Worm (Caenorhabditis elegans) whole organism, midembryonic: ENCODE measurements around the gene gen-1.

Experiments
- T22C8.4 ChIP-seq: fragments of 200-800 bp; sonication (Bioruptor generic); IDR thresholded peaks from 2 replicates; pipeline ENCODE4 v1.3.6; 2022; ENCODE audit warnings: missing genetic modification characterization, missing compliant biosample characterization
- cog-1 ChIP-seq: sonication (generic microtip); optimal IDR thresholded peaks from 2 replicates; lab custom pipeline; 2016; ENCODE audit warnings: missing genetic modification characterization, missing compliant biosample characterization
- flt-1 ChIP-seq: fragments of 200-800 bp; sonication (Bioruptor generic); IDR thresholded peaks from 2 replicates; pipeline ENCODE4 v1.3.6; 2022; ENCODE audit warnings: missing genetic modification characterization, missing compliant biosample characterization
- klf-2 ChIP-seq: fragments of 200-800 bp; sonication (Bioruptor generic); conservative IDR thresholded peaks from 2 replicates; pipeline ENCODE4 v1.3.6; 2022; ENCODE audit warnings: missing genetic modification reagents, missing genetic modification characterization, missing compliant biosample characterization
- med-1 ChIP-seq: sonication (generic microtip); optimal IDR thresholded peaks from 2 replicates; lab custom pipeline; 2017; ENCODE audit warnings: missing genetic modification characterization, mild to moderate bottlenecking, missing compliant biosample characterization, antibody characterized with exemption, missing genetic modification reagents; ENCODE audit not compliant: insufficient read depth
- ref-1 ChIP-seq: fragments of 200-800 bp; sonication (Bioruptor generic); conservative IDR thresholded peaks from 2 replicates; pipeline ENCODE4 v1.3.6; 2022; ENCODE audit warnings: missing genetic modification reagents, missing genetic modification characterization, missing compliant biosample characterization
- tab-1 ChIP-seq: fragments of 200-800 bp; sonication (Bioruptor generic); IDR thresholded peaks from 2 replicates; pipeline ENCODE4 v1.3.6; 2022; ENCODE audit warnings: missing genetic modification characterization, missing compliant biosample characterization
- ztf-23 ChIP-seq: fragments of 200-800 bp; sonication (Bioruptor generic); IDR thresholded peaks from 2 replicates; pipeline ENCODE4 v1.3.6; 2022; ENCODE audit warnings: missing genetic modification reagents, missing genetic modification characterization, missing compliant biosample characterization
- ztf-29 ChIP-seq: fragments of 200-800 bp; sonication (Bioruptor generic); IDR thresholded peaks from 2 replicates; pipeline ENCODE4 v1.3.6; 2022; ENCODE audit warnings: missing genetic modification reagents, missing genetic modification characterization, missing compliant biosample characterization

gen-1 gene

ce11 chrIII:6260115-6260514, 12.2 kb upstream of the gen-1 start, which contains the start of gene srg-2:
Gene srg-2, minus strand, starts transcription at chrIII:6260215.
- no peak for TF ChIP-seq T22C8.4 (GFP tag; lab: Robert Waterston, UW)
- TF ChIP-seq klf-2 (GFP tag; lab: Robert Waterston, UW), result no peak
- TF ChIP-seq ztf-23 (GFP tag; lab: Robert Waterston, UW), result no peak
- TF ChIP-seq med-1, result no peak

- TF ChIP-seq klf-2 (GFP tag; lab: Robert Waterston, UW) (no peak), tab-1 (GFP tag; lab: Robert Waterston, UW) (no peak), med-1 (no peak), T22C8.4 (GFP tag; lab: Robert Waterston, UW) (no peak), ztf-29 (GFP tag; lab: Robert Waterston, UW) (no peak), flt-1 (GFP tag; lab: Robert Waterston, UW) (no peak), ztf-23 (GFP tag; lab: Robert Waterston, UW) (no peak), ref-1 (GFP tag; lab: Robert Waterston, UW) (no peak)
Measured at ce11 chrIII:6258262-6258661, 10.3 kb upstream of the gen-1 start, which contains the start of gene srg-1. Gene srg-1, minus strand, starts transcription at chrIII:6258362.

- TF ChIP-seq ztf-23 (GFP tag; lab: Robert Waterston, UW), result no peak
- no peak for TF ChIP-seq cog-1 (tag; lab: Kevin White, UChicago)
- no peak for TF ChIP-seq flt-1 (GFP tag; lab: Robert Waterston, UW)
- TF ChIP-seq T22C8.4 (GFP tag; lab: Robert Waterston, UW), result no peak
- TF ChIP-seq tab-1 (GFP tag; lab: Robert Waterston, UW), result no peak
- TF ChIP-seq ref-1 (GFP tag; lab: Robert Waterston, UW), result no peak
- no peak for TF ChIP-seq ztf-29 (GFP tag; lab: Robert Waterston, UW)
- TF ChIP-seq med-1, result no peak
Measured at ce11 chrIII:6256675-6257074, 8.7 kb upstream of the gen-1 start, which contains the start of gene srg-9. Gene srg-9, minus strand, starts transcription at chrIII:6256775.

- TF ChIP-seq klf-2 (GFP tag; lab: Robert Waterston, UW), result no peak
- no peak for TF ChIP-seq ztf-23 (GFP tag; lab: Robert Waterston, UW)
- no peak for TF ChIP-seq ref-1 (GFP tag; lab: Robert Waterston, UW)
- no peak for TF ChIP-seq T22C8.4 (GFP tag; lab: Robert Waterston, UW)
- TF ChIP-seq med-1, result no peak
- TF ChIP-seq cog-1 (tag; lab: Kevin White, UChicago), result no peak
- TF ChIP-seq ztf-29 (GFP tag; lab: Robert Waterston, UW), result no peak
- TF ChIP-seq tab-1 (GFP tag; lab: Robert Waterston, UW), result no peak
- no peak for TF ChIP-seq flt-1 (GFP tag; lab: Robert Waterston, UW)
Measured at ce11 chrIII:6254737-6255136, 6.8 kb upstream of the gen-1 start, which contains the start of gene srg-8. Gene srg-8, minus strand, starts transcription at chrIII:6254837.

ce11 chrIII:6251511-6251910, 3.6 kb upstream of the gen-1 start, which contains the start of gene amdh-1:
Gene amdh-1, plus strand, starts transcription at chrIII:6251811.
- TF ChIP-seq tab-1 (GFP tag; lab: Robert Waterston, UW), result no peak
- TF ChIP-seq T22C8.4 (GFP tag; lab: Robert Waterston, UW), result no peak
- no peak for TF ChIP-seq ref-1 (GFP tag; lab: Robert Waterston, UW)
- no peak for TF ChIP-seq med-1
- TF ChIP-seq flt-1 (GFP tag; lab: Robert Waterston, UW), result no peak
- TF ChIP-seq klf-2 (GFP tag; lab: Robert Waterston, UW), result no peak
- no peak for TF ChIP-seq ztf-29 (GFP tag; lab: Robert Waterston, UW)
- TF ChIP-seq cog-1 (tag; lab: Kevin White, UChicago), result no peak

ce11 chrIII:6245728-6246127, 2.2 kb downstream of the gen-1 start, which contains the start of gene bcas-2:
Gene bcas-2, minus strand, starts transcription at chrIII:6245828.
- no peak for TF ChIP-seq flt-1 (GFP tag; lab: Robert Waterston, UW)
- no peak for TF ChIP-seq med-1
- no peak for TF ChIP-seq klf-2 (GFP tag; lab: Robert Waterston, UW)
- TF ChIP-seq ztf-23 (GFP tag; lab: Robert Waterston, UW), result no peak
- TF ChIP-seq cog-1 (tag; lab: Kevin White, UChicago), result no peak
- TF ChIP-seq ztf-29 (GFP tag; lab: Robert Waterston, UW), result no peak
- TF ChIP-seq T22C8.4 (GFP tag; lab: Robert Waterston, UW), result no peak
- no peak for TF ChIP-seq ref-1 (GFP tag; lab: Robert Waterston, UW)
- TF ChIP-seq tab-1 (GFP tag; lab: Robert Waterston, UW), result no peak

ce11 chrIII:6240528-6240927, 7.4 kb downstream of the gen-1 start, which contains the start of gene T12A2.3:
Gene T12A2.3, plus strand, starts transcription at chrIII:6240828.
- no peak for TF ChIP-seq med-1
- no peak for TF ChIP-seq tab-1 (GFP tag; lab: Robert Waterston, UW)
- TF ChIP-seq ztf-23 (GFP tag; lab: Robert Waterston, UW), result no peak
- TF ChIP-seq klf-2 (GFP tag; lab: Robert Waterston, UW), result no peak
- TF ChIP-seq T22C8.4 (GFP tag; lab: Robert Waterston, UW), result no peak
- TF ChIP-seq ztf-29 (GFP tag; lab: Robert Waterston, UW), result no peak
- no peak for TF ChIP-seq flt-1 (GFP tag; lab: Robert Waterston, UW)

ce11 chrIII:6236649-6237048, 11.3 kb downstream of the gen-1 start, which contains the start of gene T12A2.21:
Gene T12A2.21, minus strand, starts transcription at chrIII:6236749.
- TF ChIP-seq ztf-23 (GFP tag; lab: Robert Waterston, UW) (no peak), ztf-29 (GFP tag; lab: Robert Waterston, UW) (no peak), ref-1 (GFP tag; lab: Robert Waterston, UW) (no peak)

- no peak for TF ChIP-seq ref-1 (GFP tag; lab: Robert Waterston, UW)
- TF ChIP-seq ztf-23 (GFP tag; lab: Robert Waterston, UW), result no peak
Measured at ce11 chrIII:6231880-6232279, 16.1 kb downstream of the gen-1 start.

- TF ChIP-seq tab-1 (GFP tag; lab: Robert Waterston, UW) (no peak), cog-1 (tag; lab: Kevin White, UChicago) (no peak)
Measured at ce11 chrIII:6230870-6231269, 17.1 kb downstream of the gen-1 start, which contains the start of gene esyt-2. Gene esyt-2, minus strand, starts transcription at chrIII:6230970.
